Fruit fly (Drosophila melanogaster) whole organism, embryonic: ENCODE measurements around the gene Chd3.

Experiments
- Aef1 ChIP-seq: fragments of 200-800 bp; sonication (Bioruptor generic); IDR thresholded peaks from 3 replicates; pipeline ENCODE4 v1.3.6; 2022; ENCODE audit warnings: missing biosample characterization, missing genetic modification characterization
- C15 ChIP-seq: fragments of 200-800 bp; sonication (Bioruptor generic); IDR thresholded peaks from 3 replicates; pipeline ENCODE4 v1.3.6; 2022; ENCODE audit warnings: missing biosample characterization, missing genetic modification characterization
- CG10147 ChIP-seq: fragments of 200-800 bp; sonication (Bioruptor generic); optimal IDR thresholded peaks from 2 replicates; lab custom pipeline; 2019; ENCODE audit warnings: missing biosample characterization, mild to moderate bottlenecking, missing genetic modification characterization, moderate library complexity
- CG10267 ChIP-seq: fragments of 200-800 bp; sonication (Bioruptor generic); optimal IDR thresholded peaks from 2 replicates; lab custom pipeline; 2018; ENCODE audit warnings: missing biosample characterization, mild to moderate bottlenecking, missing genetic modification characterization, moderate library complexity
- CG11504 ChIP-seq: fragments of 200-800 bp; sonication (Bioruptor generic); optimal IDR thresholded peaks from 3 replicates; lab custom pipeline; 2019; ENCODE audit warnings: missing biosample characterization, mild to moderate bottlenecking, missing genetic modification characterization, moderate library complexity
- CG1233 ChIP-seq: fragments of 200-800 bp; sonication (Bioruptor generic); optimal IDR thresholded peaks from 4 replicates; lab custom pipeline; 2018; ENCODE audit warnings: missing biosample characterization, mild to moderate bottlenecking, missing genetic modification characterization
- CG14014 ChIP-seq: fragments of 200-800 bp; sonication (Bioruptor generic); IDR thresholded peaks from 2 replicates; pipeline ENCODE4 v1.3.6; 2022; ENCODE audit warnings: missing biosample characterization, missing genetic modification characterization
- CG15479 ChIP-seq: fragments of 200-800 bp; sonication (Bioruptor generic); optimal IDR thresholded peaks from 3 replicates; lab custom pipeline; 2019; ENCODE audit warnings: missing biosample characterization, mild to moderate bottlenecking, missing genetic modification characterization, moderate library complexity
- CG1603 ChIP-seq: fragments of 200-800 bp; sonication (Bioruptor generic); optimal IDR thresholded peaks from 2 replicates; lab custom pipeline; 2019; ENCODE audit warnings: missing biosample characterization, mild to moderate bottlenecking, missing genetic modification characterization, moderate library complexity
- CG17568 ChIP-seq: fragments of 200-800 bp; sonication (Bioruptor generic); optimal IDR thresholded peaks from 2 replicates; lab custom pipeline; 2018; ENCODE audit warnings: missing biosample characterization, mild to moderate bottlenecking, missing genetic modification characterization, moderate library complexity
- CG17612 ChIP-seq: fragments of 200-800 bp; sonication (Bioruptor generic); IDR thresholded peaks from 2 replicates; pipeline ENCODE4 v1.3.6; 2022; ENCODE audit warnings: missing biosample characterization, missing genetic modification characterization
- CG18619 ChIP-seq: fragments of 200-800 bp; sonication (Bioruptor generic); optimal IDR thresholded peaks from 3 replicates; lab custom pipeline; 2017; ENCODE audit warnings: missing biosample characterization, mild to moderate bottlenecking, missing genetic modification characterization
- CG2875 ChIP-seq: fragments of 200-800 bp; sonication (Bioruptor generic); optimal IDR thresholded peaks from 2 replicates; lab custom pipeline; 2017; ENCODE audit warnings: missing biosample characterization, mild to moderate bottlenecking, missing genetic modification characterization, missing genetic modification reagents
- CG31224 ChIP-seq: fragments of 200-800 bp; sonication (Bioruptor generic); IDR thresholded peaks from 2 replicates; pipeline ENCODE4 v1.3.6; 2022; ENCODE audit warnings: missing biosample characterization, missing genetic modification characterization
- CG3163 ChIP-seq: fragments of 200-800 bp; sonication (Bioruptor generic); optimal IDR thresholded peaks from 3 replicates; lab custom pipeline; 2016; ENCODE audit warnings: missing biosample characterization, missing genetic modification characterization
- CG3281 ChIP-seq: fragments of 200-800 bp; sonication (Bioruptor generic); optimal IDR thresholded peaks from 3 replicates; lab custom pipeline; 2017; ENCODE audit warnings: missing biosample characterization, mild to moderate bottlenecking, missing genetic modification characterization
- CG4282 ChIP-seq: fragments of 200-800 bp; sonication (Bioruptor generic); optimal IDR thresholded peaks from 2 replicates; lab custom pipeline; 2016; ENCODE audit warnings: missing biosample characterization, missing genetic modification characterization
- CG4328 ChIP-seq: fragments of 200-800 bp; sonication (Bioruptor generic); optimal IDR thresholded peaks from 3 replicates; lab custom pipeline; 2017; ENCODE audit warnings: missing biosample characterization, missing genetic modification reagents, missing genetic modification characterization
- CG4707 ChIP-seq: fragments of 200-800 bp; sonication (Bioruptor generic); optimal IDR thresholded peaks from 2 replicates; lab custom pipeline; 2018; ENCODE audit warnings: missing biosample characterization, mild to moderate bottlenecking, missing genetic modification characterization, moderate library complexity
- CG7963 ChIP-seq: fragments of 200-800 bp; sonication (Bioruptor generic); IDR thresholded peaks from 3 replicates; pipeline ENCODE4 v1.3.6; 2022; ENCODE audit warnings: missing biosample characterization, missing genetic modification characterization; ENCODE audit not compliant: partially characterized antibody
- CG9609 ChIP-seq: fragments of 200-800 bp; sonication (Bioruptor generic); optimal IDR thresholded peaks from 3 replicates; lab custom pipeline; 2016; ENCODE audit warnings: missing biosample characterization, missing genetic modification characterization
- CG9797 ChIP-seq: fragments of 200-800 bp; sonication (Bioruptor generic); optimal IDR thresholded peaks from 3 replicates; lab custom pipeline; 2018; ENCODE audit warnings: missing biosample characterization, mild to moderate bottlenecking, missing genetic modification characterization
- CrebB ChIP-seq: fragments of 200-800 bp; sonication (Bioruptor generic); optimal IDR thresholded peaks from 3 replicates; lab custom pipeline; 2018; ENCODE audit warnings: missing biosample characterization, mild to moderate bottlenecking, missing genetic modification characterization
- Deaf1 ChIP-seq: fragments of 200-800 bp; optimal IDR thresholded peaks from 3 replicates; lab custom pipeline; 2019; ENCODE audit warnings: missing biosample characterization, mild to moderate bottlenecking, missing genetic modification characterization, moderate library complexity
- Dfd ChIP-seq, 2 experiments: fragments of >200 bp; optimal IDR thresholded peaks; 2 replicates each; lab custom pipeline; 2017; ENCODE audit warnings: missing biosample characterization in 2 of 2, missing genetic modification characterization in 2 of 2
- Hand ChIP-seq: fragments of 200-800 bp; sonication (Bioruptor generic); optimal IDR thresholded peaks from 2 replicates; lab custom pipeline; 2017; ENCODE audit warnings: mild to moderate bottlenecking, missing biosample characterization, missing genetic modification reagents, missing genetic modification characterization
- Hmr ChIP-seq: fragments of 200-800 bp; sonication (Bioruptor generic); optimal IDR thresholded peaks from 3 replicates; lab custom pipeline; 2017; ENCODE audit warnings: mild to moderate bottlenecking, missing biosample characterization, missing genetic modification reagents, missing genetic modification characterization
- Hr39 ChIP-seq: fragments of >200 bp; optimal IDR thresholded peaks from 2 replicates; lab custom pipeline; 2017
- Usf ChIP-seq: fragments of 200-800 bp; sonication (Bioruptor generic); optimal IDR thresholded peaks from 2 replicates; lab custom pipeline; 2017; ENCODE audit warnings: missing genotype, missing biosample characterization, missing genetic modification characterization
- abd-A ChIP-seq: fragments of 200-800 bp; sonication (Bioruptor generic); optimal IDR thresholded peaks from 3 replicates; lab custom pipeline; 2019; ENCODE audit warnings: missing biosample characterization, mild to moderate bottlenecking, missing genetic modification characterization, moderate library complexity
- az2 ChIP-seq: fragments of 200-800 bp; sonication (Bioruptor generic); optimal IDR thresholded peaks from 3 replicates; lab custom pipeline; 2016; ENCODE audit warnings: missing biosample characterization, missing genetic modification characterization
- bigmax ChIP-seq: fragments of 200-800 bp; sonication (Bioruptor generic); optimal IDR thresholded peaks from 2 replicates; lab custom pipeline; 2018; ENCODE audit warnings: missing biosample characterization, mild to moderate bottlenecking, missing genetic modification characterization
- chinmo ChIP-seq: fragments of 200-800 bp; sonication (Bioruptor generic); IDR thresholded peaks from 4 replicates; pipeline ENCODE4 v1.3.6; 2022; ENCODE audit warnings: missing biosample characterization, missing genetic modification characterization; ENCODE audit not compliant: partially characterized antibody
- dati ChIP-seq: fragments of 200-800 bp; sonication (Bioruptor generic); IDR thresholded peaks from 2 replicates; pipeline ENCODE4 v1.3.6; 2022; ENCODE audit warnings: missing biosample characterization, missing genetic modification characterization
- dmrt11E ChIP-seq: fragments of 200-800 bp; sonication (Bioruptor generic); optimal IDR thresholded peaks from 3 replicates; lab custom pipeline; 2018; ENCODE audit warnings: missing biosample characterization, mild to moderate bottlenecking, missing genetic modification characterization, moderate library complexity
- ewg ChIP-seq: fragments of 200-800 bp; sonication (Bioruptor generic); optimal IDR thresholded peaks from 3 replicates; lab custom pipeline; 2017; ENCODE audit warnings: mild to moderate bottlenecking, missing biosample characterization, missing genetic modification reagents, missing genetic modification characterization
- gsb ChIP-seq: fragments of 200-800 bp; sonication (Bioruptor generic); IDR thresholded peaks from 2 replicates; pipeline ENCODE4 v1.3.6; 2022; ENCODE audit warnings: missing biosample characterization, missing genetic modification characterization
- lola ChIP-seq, 3 experiments: fragments of >200 bp in 2 of 3; fragments of 200-800 bp in 1 of 3; sonication (Bioruptor generic) in 1 of 3; optimal IDR thresholded peaks; 2 replicates each; lab custom pipeline; 2017 to 2019; ENCODE audit warnings: missing biosample characterization in 3 of 3, missing genetic modification characterization in 3 of 3, mild to moderate bottlenecking in 1 of 3, moderate library complexity in 1 of 3
- pan ChIP-seq, 4 experiments: fragments of >200 bp in 3 of 4; fragments of 200-800 bp in 1 of 4; sonication (Bioruptor generic) in 1 of 4; optimal IDR thresholded peaks in 3 of 4; IDR thresholded peaks in 1 of 4; 2 replicates each; pipeline versions ENCODE4 v1.3.6 to Lab custom; 2017 to 2022; ENCODE audit warnings: missing biosample characterization in 2 of 4, missing genetic modification characterization in 2 of 4, mixed read lengths in 1 of 4
- pb ChIP-seq: fragments of 200-800 bp; sonication (Bioruptor generic); optimal IDR thresholded peaks from 3 replicates; lab custom pipeline; 2016; ENCODE audit warnings: missing biosample characterization, missing genetic modification characterization
- row ChIP-seq: fragments of 200-800 bp; sonication (Bioruptor generic); IDR thresholded peaks from 3 replicates; pipeline ENCODE4 v1.3.6; 2022; ENCODE audit warnings: missing biosample characterization, missing genetic modification characterization
- sd ChIP-seq: fragments of 200-800 bp; sonication (Bioruptor generic); optimal IDR thresholded peaks from 3 replicates; lab custom pipeline; 2018; ENCODE audit warnings: missing biosample characterization, mild to moderate bottlenecking, missing genetic modification characterization, moderate library complexity
- slou ChIP-seq: fragments of 200-800 bp; sonication (Bioruptor generic); optimal IDR thresholded peaks from 3 replicates; lab custom pipeline; 2016; ENCODE audit warnings: missing biosample characterization, missing genetic modification characterization
- slp2 ChIP-seq: fragments of 200-800 bp; sonication (Bioruptor generic); optimal IDR thresholded peaks from 2 replicates; lab custom pipeline; 2016; ENCODE audit warnings: missing biosample characterization, missing genetic modification characterization
- ssp ChIP-seq: fragments of 200-800 bp; sonication (Bioruptor generic); IDR thresholded peaks from 2 replicates; pipeline ENCODE4 v1.3.6; 2022; ENCODE audit warnings: missing biosample characterization, missing genetic modification characterization
- tap ChIP-seq: fragments of 200-800 bp; optimal IDR thresholded peaks from 3 replicates; lab custom pipeline; 2019; ENCODE audit warnings: missing biosample characterization, mild to moderate bottlenecking, missing genetic modification characterization, moderate library complexity
- twi ChIP-seq: fragments of 200-800 bp; optimal IDR thresholded peaks from 2 replicates; lab custom pipeline; 2019; ENCODE audit warnings: missing biosample characterization, mild to moderate bottlenecking, missing genetic modification characterization, moderate library complexity
- usp ChIP-seq: fragments of >200 bp; optimal IDR thresholded peaks from 2 replicates; lab custom pipeline; 2017; ENCODE audit warnings: missing biosample characterization, missing genetic modification characterization
- vnd ChIP-seq: fragments of 200-800 bp; sonication (Bioruptor generic); IDR thresholded peaks from 3 replicates; pipeline ENCODE4 v1.3.6; 2022; ENCODE audit warnings: missing biosample characterization, missing genetic modification characterization; ENCODE audit not compliant: partially characterized antibody
- wek ChIP-seq: fragments of 200-800 bp; sonication (Bioruptor generic); optimal IDR thresholded peaks from 3 replicates; lab custom pipeline; 2018; ENCODE audit warnings: missing biosample characterization, mild to moderate bottlenecking, missing genetic modification characterization, moderate library complexity

Gene Chd3

dm6 chr3L:19495991-19496588 lies 49.1 kb downstream of the Chd3 start (continued):
- no peak for TF ChIP-seq CG4282 (GFP tag; lab: Kevin White, UChicago)
- no peak for TF ChIP-seq C15 (GFP tag; lab: Robert Waterston, UW)
- no peak for TF ChIP-seq twi
- no peak for TF ChIP-seq gsb (GFP tag; lab: Robert Waterston, UW)
- TF ChIP-seq Dfd (GFP tag; optimal IDR thresholded peaks at IDR 0.05; lab: Kevin White, UChicago) = no peak
- no peak for TF ChIP-seq pan (optimal IDR thresholded peaks at IDR 0.05; lab: Kevin White, UChicago)
- TF ChIP-seq pan (GFP tag; optimal IDR thresholded peaks at IDR 0.05 in 1 of 2, IDR thresholded peaks at IDR 0.05 in 1 of 2) = no peak
- peak; percentile 32 for TF ChIP-seq wek
- no peak for TF ChIP-seq bigmax (GFP tag; lab: Kevin White, UChicago)
- no peak for TF ChIP-seq CG1233 (GFP tag; lab: Kevin White, UChicago)
- no peak for TF ChIP-seq row (GFP tag; lab: Robert Waterston, UW)
- no peak for TF ChIP-seq Deaf1 (tag; lab: Kevin White, UChicago)
- no peak for TF ChIP-seq ewg
- TF ChIP-seq CG4707 = no peak
- no peak for TF ChIP-seq CG10267 (tag; lab: Kevin White, UChicago)
- TF ChIP-seq vnd (GFP tag; lab: Robert Waterston, UW) = no peak
- TF ChIP-seq CG7963 = no peak
- no peak for TF ChIP-seq Usf (GFP tag; lab: Kevin White, UChicago)
- TF ChIP-seq dati = no peak
- no peak for TF ChIP-seq CG17612 (GFP tag; lab: Robert Waterston, UW)
- TF ChIP-seq CG9609 = no peak
- TF ChIP-seq CG9797 = no peak
- TF ChIP-seq CG1603 = no peak
- no peak for TF ChIP-seq slp2 (GFP tag; lab: Kevin White, UChicago)
- TF ChIP-seq Hmr (GFP tag; lab: Kevin White, UChicago) = peak; percentile 7
- peak; percentile 15 for TF ChIP-seq CG17568 (GFP tag; lab: Kevin White, UChicago)
- no peak for TF ChIP-seq CG18619 (GFP tag; lab: Kevin White, UChicago)
- TF ChIP-seq pb (GFP tag; lab: Kevin White, UChicago) = no peak
- no peak for TF ChIP-seq Hr39 (lab: Kevin White, UChicago)
- peak; percentile 24 for TF ChIP-seq sd (tag; lab: Kevin White, UChicago)
- no peak for TF ChIP-seq ssp
- no peak for TF ChIP-seq CG3163 (GFP tag; lab: Kevin White, UChicago)
- TF ChIP-seq abd-A = no peak
- no peak for TF ChIP-seq dmrt11E
- TF ChIP-seq CrebB = no peak
- no peak for TF ChIP-seq usp (GFP tag; lab: Kevin White, UChicago)
- no peak for TF ChIP-seq CG10147
- TF ChIP-seq Hand (GFP tag; lab: Kevin White, UChicago) = peak; percentile 14
- TF ChIP-seq CG11504 (tag; lab: Kevin White, UChicago) = peak; percentile 13
- no peak for TF ChIP-seq CG15479 (GFP tag; lab: Kevin White, UChicago)
- TF ChIP-seq slou = no peak
- TF ChIP-seq az2 (GFP tag; lab: Kevin White, UChicago) = no peak
- TF ChIP-seq CG3281 (GFP tag; lab: Kevin White, UChicago) = peak; percentile 14
- no peak for TF ChIP-seq CG31224
- TF ChIP-seq CG2875 (GFP tag; lab: Kevin White, UChicago) = no peak
- no peak for TF ChIP-seq Aef1 (GFP tag; lab: Robert Waterston, UW)
- no peak for TF ChIP-seq tap (tag; lab: Kevin White, UChicago)
- no peak for TF ChIP-seq CG4328 (GFP tag; lab: Kevin White, UChicago)
- TF ChIP-seq CG14014 (GFP tag; lab: Robert Waterston, UW) = no peak
- TF ChIP-seq lola (GFP tag; optimal IDR thresholded peaks at IDR 0.05; lab: Kevin White, UChicago) = no peak
- TF ChIP-seq chinmo (GFP tag; lab: Robert Waterston, UW) = 0 out of 4 replicates have a peak, but pooled peaks have one; percentile 23
